Fruit fly (Drosophila melanogaster) whole organism, embryonic: ENCODE measurements around the gene osk.

Source experiments
- Blimp-1 ChIP-seq: fragments of 200-800 bp; sonication (Bioruptor generic); optimal IDR thresholded peaks from 3 replicates; lab custom pipeline; 2018; ENCODE audit warnings: missing biosample characterization, missing genetic modification characterization, mild to moderate bottlenecking, moderate library complexity, missing genetic modification reagents
- CG10267 ChIP-seq: fragments of 200-800 bp; sonication (Bioruptor generic); optimal IDR thresholded peaks from 2 replicates; lab custom pipeline; 2018; ENCODE audit warnings: missing biosample characterization, mild to moderate bottlenecking, missing genetic modification characterization, moderate library complexity
- CG10565 ChIP-seq: fragments of 200-800 bp; sonication (Bioruptor generic); optimal IDR thresholded peaks from 3 replicates; lab custom pipeline; 2016; ENCODE audit warnings: missing biosample characterization, mild to moderate bottlenecking, missing genetic modification characterization
- CG12299 ChIP-seq: fragments of 200-800 bp; sonication (Bioruptor generic); optimal IDR thresholded peaks from 2 replicates; lab custom pipeline; 2018; ENCODE audit warnings: missing biosample characterization, mild to moderate bottlenecking, missing genetic modification characterization
- CG12391 ChIP-seq: fragments of 200-800 bp; sonication (Bioruptor generic); optimal IDR thresholded peaks from 3 replicates; lab custom pipeline; 2018; ENCODE audit warnings: missing biosample characterization, mild to moderate bottlenecking, missing genetic modification characterization, moderate library complexity
- CG12769 ChIP-seq: fragments of 200-800 bp; sonication (Bioruptor generic); optimal IDR thresholded peaks from 2 replicates; lab custom pipeline; 2019; ENCODE audit warnings: missing biosample characterization, mild to moderate bottlenecking, missing genetic modification characterization, moderate library complexity
- CG14441 ChIP-seq: fragments of 200-800 bp; sonication (Bioruptor generic); IDR thresholded peaks from 2 replicates; pipeline ENCODE4 v1.3.6; 2022; ENCODE audit warnings: missing biosample characterization, missing genetic modification characterization
- CG15479 ChIP-seq: fragments of 200-800 bp; sonication (Bioruptor generic); optimal IDR thresholded peaks from 3 replicates; lab custom pipeline; 2019; ENCODE audit warnings: missing biosample characterization, mild to moderate bottlenecking, missing genetic modification characterization, moderate library complexity
- CG17361 ChIP-seq: fragments of 200-800 bp; sonication (Bioruptor generic); IDR thresholded peaks from 3 replicates; pipeline ENCODE4 v1.3.6; 2022; ENCODE audit warnings: missing biosample characterization, missing genetic modification characterization
- CG3065 ChIP-seq: fragments of 200-800 bp; sonication (Bioruptor generic); optimal IDR thresholded peaks from 2 replicates; lab custom pipeline; 2016; ENCODE audit warnings: missing biosample characterization, missing genetic modification characterization
- CG32532 ChIP-seq: fragments of 200-800 bp; sonication (Bioruptor generic); IDR thresholded peaks from 2 replicates; pipeline ENCODE4 v1.3.6; 2022; ENCODE audit warnings: missing biosample characterization, missing genetic modification characterization
- CG7372 ChIP-seq: fragments of 200-800 bp; sonication (Bioruptor generic); IDR thresholded peaks from 2 replicates; pipeline ENCODE4 v1.3.6; 2022; ENCODE audit warnings: missing biosample characterization, missing genetic modification characterization
- CG7786 ChIP-seq: fragments of 200-800 bp; sonication (Bioruptor generic); optimal IDR thresholded peaks from 2 replicates; lab custom pipeline; 2016; ENCODE audit warnings: missing biosample characterization, missing genetic modification characterization
- Dbx ChIP-seq: fragments of 200-800 bp; sonication (Bioruptor generic); IDR thresholded peaks from 3 replicates; pipeline ENCODE4 v1.3.6; 2022; ENCODE audit warnings: missing biosample characterization, missing genetic modification characterization
- Elba2 ChIP-seq: fragments of 200-800 bp; sonication (Bioruptor generic); optimal IDR thresholded peaks from 3 replicates; lab custom pipeline; 2016; ENCODE audit warnings: missing biosample characterization, missing genetic modification characterization
- Fer3 ChIP-seq: fragments of 200-800 bp; sonication (Bioruptor generic); optimal IDR thresholded peaks from 2 replicates; lab custom pipeline; 2018; ENCODE audit warnings: missing biosample characterization, mild to moderate bottlenecking, missing genetic modification characterization, moderate library complexity
- Hmx ChIP-seq: fragments of 200-800 bp; sonication (Bioruptor generic); optimal IDR thresholded peaks from 2 replicates; lab custom pipeline; 2016; ENCODE audit warnings: missing biosample characterization, missing genetic modification characterization
- Hr51 ChIP-seq, 2 experiments: fragments of 200-800 bp; sonication (Bioruptor generic); optimal IDR thresholded peaks; 2 replicates in 1 of 2; 3 replicates in 1 of 2; lab custom pipeline; 2016 to 2018; ENCODE audit warnings: missing biosample characterization in 2 of 2, missing genetic modification characterization in 2 of 2, mild to moderate bottlenecking in 1 of 2, moderate library complexity in 1 of 2
- Mad ChIP-seq: fragments of 200-800 bp; sonication (Bioruptor generic); optimal IDR thresholded peaks from 2 replicates; lab custom pipeline; 2016; ENCODE audit warnings: missing biosample characterization, missing genetic modification characterization
- Mrtf ChIP-seq: fragments of 200-800 bp; sonication (Bioruptor generic); IDR thresholded peaks from 3 replicates; pipeline ENCODE4 v1.3.6; 2022; ENCODE audit warnings: missing biosample characterization, missing genetic modification characterization
- Scr ChIP-seq: fragments of 200-800 bp; sonication (Bioruptor generic); IDR thresholded peaks from 2 replicates; pipeline ENCODE4 v1.3.6; 2022; ENCODE audit warnings: missing biosample characterization, missing genetic modification characterization; ENCODE audit not compliant: partially characterized antibody
- Sry-β ChIP-seq: fragments of 200-800 bp; sonication (Bioruptor generic); optimal IDR thresholded peaks from 2 replicates; lab custom pipeline; 2018; ENCODE audit warnings: missing biosample characterization, mild to moderate bottlenecking, missing genetic modification characterization, moderate library complexity
- Ssrp ChIP-seq: fragments of 200-800 bp; sonication (Bioruptor generic); optimal IDR thresholded peaks from 2 replicates; lab custom pipeline; 2018; ENCODE audit warnings: missing biosample characterization, mild to moderate bottlenecking, missing genetic modification characterization, moderate library complexity
- Vsx1 ChIP-seq: fragments of 200-800 bp; sonication (Bioruptor generic); optimal IDR thresholded peaks from 2 replicates; lab custom pipeline; 2017; ENCODE audit warnings: missing biosample characterization, mild to moderate bottlenecking, missing genetic modification characterization, missing genetic modification reagents
- Xbp1 ChIP-seq: fragments of 200-800 bp; sonication (Bioruptor generic); optimal IDR thresholded peaks from 3 replicates; lab custom pipeline; 2016; ENCODE audit warnings: missing biosample characterization, mild to moderate bottlenecking, missing genetic modification characterization
- cg ChIP-seq: fragments of 200-800 bp; sonication (Bioruptor generic); optimal IDR thresholded peaks from 3 replicates; lab custom pipeline; 2019; ENCODE audit warnings: missing biosample characterization, mild to moderate bottlenecking, missing genetic modification characterization, moderate library complexity
- crol ChIP-seq: fragments of 200-800 bp; sonication (Bioruptor generic); IDR thresholded peaks from 2 replicates; pipeline ENCODE4 v1.3.6; 2022; ENCODE audit warnings: missing biosample characterization, missing genetic modification characterization
- ems ChIP-seq: fragments of 200-800 bp; sonication (Bioruptor generic); optimal IDR thresholded peaks from 3 replicates; lab custom pipeline; 2016; ENCODE audit warnings: missing biosample characterization, missing genetic modification characterization
- gsb-n ChIP-seq: fragments of 200-800 bp; sonication (Bioruptor generic); optimal IDR thresholded peaks from 3 replicates; lab custom pipeline; 2018; ENCODE audit warnings: missing biosample characterization, mild to moderate bottlenecking, missing genetic modification characterization
- ham ChIP-seq: fragments of 200-800 bp; sonication (Bioruptor generic); IDR thresholded peaks from 2 replicates; pipeline ENCODE4 v1.3.6; 2022; ENCODE audit warnings: missing biosample characterization, missing genetic modification characterization
- kni ChIP-seq: fragments of 200-800 bp; sonication (Bioruptor generic); optimal IDR thresholded peaks from 3 replicates; lab custom pipeline; 2017; ENCODE audit warnings: mild to moderate bottlenecking, missing biosample characterization, missing genetic modification reagents, missing genetic modification characterization
- luna ChIP-seq: fragments of 200-800 bp; sonication (Bioruptor generic); optimal IDR thresholded peaks from 2 replicates; lab custom pipeline; 2016; ENCODE audit warnings: missing biosample characterization, missing genetic modification characterization
- mld ChIP-seq: fragments of 200-800 bp; sonication (Bioruptor generic); IDR thresholded peaks from 3 replicates; pipeline ENCODE4 v1.3.6; 2022; ENCODE audit warnings: missing biosample characterization, missing genetic modification characterization; ENCODE audit not compliant: partially characterized antibody
- p53 ChIP-seq: fragments of 200-800 bp; sonication (Bioruptor generic); optimal IDR thresholded peaks from 2 replicates; lab custom pipeline; 2016; ENCODE audit warnings: missing biosample characterization, missing genetic modification characterization
- run ChIP-seq: fragments of 200-800 bp; sonication (Bioruptor generic); optimal IDR thresholded peaks from 3 replicates; lab custom pipeline; 2018; ENCODE audit warnings: missing biosample characterization, mild to moderate bottlenecking, missing genetic modification characterization
- salm ChIP-seq: fragments of 200-800 bp; sonication (Bioruptor generic); optimal IDR thresholded peaks from 2 replicates; lab custom pipeline; 2018; ENCODE audit warnings: missing biosample characterization, mild to moderate bottlenecking, missing genetic modification characterization
- sd ChIP-seq: fragments of 200-800 bp; sonication (Bioruptor generic); optimal IDR thresholded peaks from 3 replicates; lab custom pipeline; 2018; ENCODE audit warnings: missing biosample characterization, mild to moderate bottlenecking, missing genetic modification characterization, moderate library complexity
- so ChIP-seq: fragments of 200-800 bp; sonication (Bioruptor generic); IDR thresholded peaks from 3 replicates; pipeline ENCODE4 v1.3.6; 2022; ENCODE audit warnings: missing biosample characterization, missing genetic modification characterization
- sqz ChIP-seq: fragments of 200-800 bp; sonication (Bioruptor generic); optimal IDR thresholded peaks from 3 replicates; lab custom pipeline; 2018; ENCODE audit warnings: missing biosample characterization, mild to moderate bottlenecking, missing genetic modification characterization
- ttk ChIP-seq: fragments of 200-800 bp; sonication (Bioruptor generic); IDR thresholded peaks from 2 replicates; pipeline ENCODE4 v2.1.2; 2022; ENCODE audit warnings: missing biosample characterization, missing genetic modification characterization
- vnd ChIP-seq: fragments of 200-800 bp; sonication (Bioruptor generic); IDR thresholded peaks from 3 replicates; pipeline ENCODE4 v1.3.6; 2022; ENCODE audit warnings: missing biosample characterization, missing genetic modification characterization; ENCODE audit not compliant: partially characterized antibody
- vvl ChIP-seq: fragments of 200-800 bp; sonication (Bioruptor generic); IDR thresholded peaks from 2 replicates; pipeline ENCODE4 v1.3.6; 2022; ENCODE audit warnings: missing biosample characterization, missing genetic modification characterization

osk gene

dm6 chr3R:8969301-8969925, 34.5 kb downstream of the osk start:
- no peak for TF ChIP-seq run
- no peak for TF ChIP-seq luna (GFP tag; lab: Kevin White, UChicago)
- no peak for TF ChIP-seq CG12299 (tag; lab: Kevin White, UChicago)
- no peak for TF ChIP-seq p53 (GFP tag; lab: Kevin White, UChicago)
- no peak for TF ChIP-seq Vsx1 (GFP tag; lab: Kevin White, UChicago)
- peak; percentile 17 for TF ChIP-seq sqz (GFP tag; lab: Kevin White, UChicago)
- TF ChIP-seq CG12769: peak; percentile 61
- no peak for TF ChIP-seq Xbp1 (GFP tag; lab: Kevin White, UChicago)
- TF ChIP-seq CG10267 (tag; lab: Kevin White, UChicago): no peak
- peak; percentile 96 for TF ChIP-seq kni (GFP tag; lab: Kevin White, UChicago)
- peak; percentile 74 for TF ChIP-seq crol (GFP tag; lab: Robert Waterston, UW)
- no peak for TF ChIP-seq Elba2 (GFP tag; lab: Kevin White, UChicago)
- no peak for TF ChIP-seq Sry-β (GFP tag; lab: Kevin White, UChicago)
- TF ChIP-seq Scr (GFP tag; lab: Robert Waterston, UW): no peak
- TF ChIP-seq vvl (GFP tag; lab: Robert Waterston, UW): 0 out of 2 replicates have a peak, but pooled peaks have one; percentile 7
- TF ChIP-seq Ssrp (tag; lab: Kevin White, UChicago): no peak
- no peak for TF ChIP-seq salm (tag; lab: Kevin White, UChicago)
- TF ChIP-seq ttk (GFP tag; lab: Robert Waterston, UW): no peak
- no peak for TF ChIP-seq Mrtf
- TF ChIP-seq Blimp-1 (GFP tag; lab: Kevin White, UChicago): peak; percentile 32
- no peak for TF ChIP-seq CG12391
- TF ChIP-seq ems: no peak
- TF ChIP-seq vnd: no peak
- peak; percentile 76 for TF ChIP-seq sd (tag; lab: Kevin White, UChicago)
- TF ChIP-seq so: no peak
- TF ChIP-seq CG7372 (GFP tag; lab: Robert Waterston, UW): no peak
- no peak for TF ChIP-seq CG7786 (GFP tag; lab: Kevin White, UChicago)
- TF ChIP-seq gsb-n (tag; lab: Kevin White, UChicago): no peak
- no peak for TF ChIP-seq Hr51 (GFP tag; optimal IDR thresholded peaks at IDR 0.05; lab: Kevin White, UChicago)
- no peak for TF ChIP-seq CG3065 (GFP tag; lab: Kevin White, UChicago)
- 0 out of 3 replicates have a peak, but pooled peaks have one; percentile 20 for TF ChIP-seq mld
- TF ChIP-seq CG14441: no peak
- TF ChIP-seq Mad (GFP tag; lab: Kevin White, UChicago): no peak
- no peak for TF ChIP-seq CG15479
- no peak for TF ChIP-seq Hmx (GFP tag; lab: Kevin White, UChicago)
- no peak for TF ChIP-seq CG32532
- TF ChIP-seq cg: no peak
- TF ChIP-seq ham (GFP tag; lab: Robert Waterston, UW): no peak
- no peak for TF ChIP-seq CG10565 (GFP tag; lab: Kevin White, UChicago)
- TF ChIP-seq Dbx (GFP tag; lab: Robert Waterston, UW): no peak
- TF ChIP-seq CG17361 (GFP tag; lab: Robert Waterston, UW): no peak
- no peak for TF ChIP-seq Fer3 (tag; lab: Kevin White, UChicago)
